Worm (Caenorhabditis elegans): ENCODE data around the gene arrd-1.

DNA sequence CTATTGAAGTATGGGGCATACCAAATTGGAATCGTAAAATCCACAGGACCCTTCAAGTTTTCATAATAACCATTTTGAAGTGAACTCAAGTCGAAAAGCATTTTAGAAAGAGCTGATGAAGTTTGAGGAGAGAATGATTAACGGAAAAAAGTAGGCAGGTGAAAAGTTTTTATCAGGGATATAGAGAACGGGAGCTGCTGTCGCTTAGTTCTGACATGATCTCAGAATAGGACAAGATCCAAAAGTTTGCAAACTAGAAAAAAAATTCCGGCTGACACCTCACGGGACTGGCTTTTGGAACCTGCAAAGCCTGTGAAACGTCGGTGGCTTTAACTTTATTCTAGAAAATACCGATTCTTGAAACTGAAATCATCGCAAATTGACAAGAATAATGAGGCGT lies 43.7 kb downstream of the arrd-1 start, which contains the start of gene sri-46:
- TF ChIP-seq nhr-2 (tag; optimal IDR thresholded peaks at IDR 0.05): no peak
- TF ChIP-seq pha-4 (tag; optimal IDR thresholded peaks at IDR 0.05): no peak
- TF ChIP-seq nhr-76 (tag; optimal IDR thresholded peaks at IDR 0.05): no peak
- TF ChIP-seq ces-1 (GFP tag; optimal IDR thresholded peaks at IDR 0.05): no peak
